Worm (Caenorhabditis elegans) whole organism, L1 larva: ENCODE data around the gene F38B7.10.
A peak's percentile ranks its signal among the peaks of the same experiment; 100 is the strongest.

ENCODE experiments used
- C16A3.4 ChIP-seq: fragments of 150-350 bp; optimal IDR thresholded peaks from 2 replicates; lab custom pipeline; 2014; ENCODE audit warnings: missing biosample characterization, missing genetic modification characterization
- C34B4.2 ChIP-seq: sonication (generic microtip); optimal IDR thresholded peaks from 2 replicates; lab custom pipeline; 2017; ENCODE audit warnings: mild to moderate bottlenecking, missing genetic modification characterization, missing compliant biosample characterization
- alr-1 ChIP-seq: fragments of 200-800 bp; sonication (Bioruptor generic); optimal IDR thresholded peaks from 2 replicates; lab custom pipeline; 2018; ENCODE audit warnings: borderline replicate concordance, mild to moderate bottlenecking, missing genetic modification characterization, missing compliant biosample characterization
- blmp-1 ChIP-seq: fragments of 150-350 bp; optimal IDR thresholded peaks from 2 replicates; lab custom pipeline; 2014; ENCODE audit warnings: missing biosample characterization, missing genetic modification characterization
- ceh-63 ChIP-seq: fragments of 200-800 bp; sonication (Bioruptor generic); optimal IDR thresholded peaks from 2 replicates; lab custom pipeline; 2018; ENCODE audit warnings: mild to moderate bottlenecking, missing genetic modification characterization, missing compliant biosample characterization
- ceh-8 ChIP-seq: fragments of 200-800 bp; sonication (Bioruptor generic); optimal IDR thresholded peaks from 2 replicates; lab custom pipeline; 2018; ENCODE audit warnings: mild to moderate bottlenecking, missing genetic modification characterization, moderate library complexity, missing compliant biosample characterization
- ceh-90 ChIP-seq: sonication (generic microtip); optimal IDR thresholded peaks from 2 replicates; lab custom pipeline; 2016; ENCODE audit warnings: missing genetic modification characterization, missing compliant biosample characterization
- ces-1 ChIP-seq: fragments of 150-350 bp; optimal IDR thresholded peaks from 2 replicates; lab custom pipeline; 2014; ENCODE audit warnings: missing biosample characterization, missing genetic modification reagents, missing genetic modification characterization
- efl-1 ChIP-seq, 4 experiments: fragments of 150-350 bp; optimal IDR thresholded peaks in 3 of 4; peaks in 1 of 4; 1 replicate in 1 of 4; 2 replicates in 3 of 4; lab custom pipeline; 2014; ENCODE audit warnings: missing biosample characterization in 2 of 4, missing genetic modification characterization in 2 of 4, missing genetic modification reagents in 2 of 4
- efl-3 ChIP-seq: fragments of 200-800 bp; sonication (Bioruptor generic); optimal IDR thresholded peaks from 2 replicates; lab custom pipeline; 2018; ENCODE audit warnings: mild to moderate bottlenecking, missing genetic modification characterization, missing compliant biosample characterization
- egl-13 ChIP-seq: sonication (generic microtip); optimal IDR thresholded peaks from 2 replicates; lab custom pipeline; 2016; ENCODE audit warnings: missing genotype, missing genetic modification reagents, missing genetic modification characterization, missing compliant biosample characterization
- egl-27 ChIP-seq, 2 experiments: fragments of 150-350 bp in 1 of 2; sonication (generic microtip); optimal IDR thresholded peaks; 3 replicates each; lab custom pipeline; 2017 to 2018; ENCODE audit warnings: missing biosample characterization in 2 of 2, missing genetic modification characterization in 2 of 2, missing genetic modification reagents in 2 of 2
- elt-2 ChIP-seq: sonication (generic microtip); optimal IDR thresholded peaks from 2 replicates; lab custom pipeline; 2016; ENCODE audit warnings: missing genetic modification characterization, mild to moderate bottlenecking, inconsistent platforms, missing compliant biosample characterization, missing genetic modification reagents
- elt-3 ChIP-seq, 6 experiments: fragments of 150-350 bp in 1 of 6; sonication (generic microtip); optimal IDR thresholded peaks; 2 replicates each; lab custom pipeline; 2017 to 2018; ENCODE audit warnings: missing biosample characterization in 6 of 6, missing genetic modification characterization in 6 of 6, inconsistent platforms in 1 of 6
- fkh-10 ChIP-seq: sonication (generic microtip); optimal IDR thresholded peaks from 2 replicates; lab custom pipeline; 2017; ENCODE audit warnings: missing biosample characterization, missing genetic modification reagents, missing genetic modification characterization
- fkh-8 ChIP-seq: sonication (generic microtip); optimal IDR thresholded peaks from 2 replicates; lab custom pipeline; 2016; ENCODE audit warnings: mild to moderate bottlenecking, missing genetic modification characterization, missing compliant biosample characterization
- grh-1 ChIP-seq: fragments of 200-800 bp; sonication (Bioruptor generic); IDR thresholded peaks from 2 replicates; pipeline ENCODE4 v1.3.6; 2022; ENCODE audit warnings: missing genetic modification reagents, missing genetic modification characterization, missing compliant biosample characterization
- hlh-17 ChIP-seq: fragments of 200-800 bp; sonication (Bioruptor generic); optimal IDR thresholded peaks from 2 replicates; lab custom pipeline; 2018; ENCODE audit warnings: missing genetic modification characterization, mild to moderate bottlenecking, missing compliant biosample characterization, moderate library complexity, borderline replicate concordance
- hpl-2 ChIP-seq: fragments of 150-350 bp; optimal IDR thresholded peaks from 2 replicates; lab custom pipeline; 2014; ENCODE audit warnings: missing biosample characterization, missing genetic modification reagents, missing genetic modification characterization
- isw-1 ChIP-seq: fragments of 200-800 bp; sonication (Bioruptor generic); IDR thresholded peaks from 2 replicates; pipeline ENCODE4 v1.3.6; 2022; ENCODE audit warnings: missing genetic modification characterization, missing compliant biosample characterization
- lin-14 ChIP-seq: fragments of 200-800 bp; sonication (Bioruptor generic); optimal IDR thresholded peaks from 2 replicates; lab custom pipeline; 2018; ENCODE audit warnings: mild to moderate bottlenecking, missing genetic modification characterization, moderate library complexity, missing compliant biosample characterization
- lin-35 ChIP-seq, 2 experiments: fragments of 150-350 bp; optimal IDR thresholded peaks; 2 replicates each; lab custom pipeline; 2014; ENCODE audit warnings: missing biosample characterization in 2 of 2, missing genetic modification characterization in 2 of 2, missing genetic modification reagents in 2 of 2
- lsy-2 ChIP-seq, 2 experiments: fragments of 150-350 bp; optimal IDR thresholded peaks; 2 replicates each; lab custom pipeline; 2014; ENCODE audit warnings: missing biosample characterization in 2 of 2, missing genetic modification characterization in 2 of 2
- mab-9 ChIP-seq: fragments of 200-800 bp; sonication (Bioruptor generic); IDR thresholded peaks from 2 replicates; pipeline ENCODE4 v1.3.6; 2022; ENCODE audit warnings: missing genetic modification reagents, missing genetic modification characterization, missing compliant biosample characterization
- mdl-1 ChIP-seq, 2 experiments: fragments of 150-350 bp; optimal IDR thresholded peaks; 2 replicates each; lab custom pipeline; 2014 to 2017; ENCODE audit warnings: missing biosample characterization in 2 of 2, missing genetic modification characterization in 2 of 2, inconsistent platforms in 1 of 2
- mef-2 ChIP-seq: fragments of 150-350 bp; optimal IDR thresholded peaks from 2 replicates; lab custom pipeline; 2014; ENCODE audit warnings: missing biosample characterization, missing genetic modification characterization
- mep-1 ChIP-seq: fragments of 150-350 bp; optimal IDR thresholded peaks from 2 replicates; lab custom pipeline; 2014; ENCODE audit warnings: missing biosample characterization, missing genetic modification characterization
- nhr-12 ChIP-seq: sonication (generic microtip); optimal IDR thresholded peaks from 2 replicates; lab custom pipeline; 2017; ENCODE audit warnings: missing biosample characterization, missing genetic modification characterization
- nhr-20 ChIP-seq: sonication (generic microtip); optimal IDR thresholded peaks from 2 replicates; lab custom pipeline; 2016; ENCODE audit warnings: mild to moderate bottlenecking, missing genetic modification characterization, missing compliant biosample characterization
- nhr-237 ChIP-seq: fragments of 150-350 bp; optimal IDR thresholded peaks from 2 replicates; lab custom pipeline; 2014; ENCODE audit warnings: missing biosample characterization, missing genetic modification characterization
- nhr-28 ChIP-seq: fragments of 150-350 bp; optimal IDR thresholded peaks from 2 replicates; lab custom pipeline; 2014; ENCODE audit warnings: missing biosample characterization, missing genetic modification characterization
- nhr-47 ChIP-seq: sonication (generic microtip); optimal IDR thresholded peaks from 2 replicates; lab custom pipeline; 2016; ENCODE audit warnings: mild to moderate bottlenecking, missing genetic modification characterization, moderate library complexity, missing compliant biosample characterization
- nhr-84 ChIP-seq: sonication (generic microtip); optimal IDR thresholded peaks from 2 replicates; lab custom pipeline; 2017; ENCODE audit warnings: missing biosample characterization, missing genetic modification characterization
- nhr-85 ChIP-seq: sonication (generic microtip); peaks from one replicate; lab custom pipeline; 2016; ENCODE audit warnings: missing genetic modification characterization, inconsistent platforms, missing compliant biosample characterization
- nhr-90 ChIP-seq: sonication (generic microtip); optimal IDR thresholded peaks from 2 replicates; lab custom pipeline; 2016; ENCODE audit warnings: mild to moderate bottlenecking, missing genetic modification characterization, missing compliant biosample characterization; ENCODE audit not compliant: poor library complexity
- rnt-1 ChIP-seq: sonication (generic microtip); optimal IDR thresholded peaks from 2 replicates; lab custom pipeline; 2016; ENCODE audit warnings: mild to moderate bottlenecking, missing genetic modification characterization, moderate library complexity, missing compliant biosample characterization
- skn-1 ChIP-seq: fragments of 150-350 bp; optimal IDR thresholded peaks from 2 replicates; lab custom pipeline; 2014; ENCODE audit warnings: missing biosample characterization, missing genetic modification characterization
- snpc-4 ChIP-seq: fragments of 150-350 bp; optimal IDR thresholded peaks from 2 replicates; lab custom pipeline; 2014; ENCODE audit warnings: missing biosample characterization, missing genetic modification characterization
- snu-23 ChIP-seq: sonication (generic microtip); optimal IDR thresholded peaks from 2 replicates; lab custom pipeline; 2016; ENCODE audit warnings: missing genetic modification characterization, missing compliant biosample characterization
- sox-4 ChIP-seq: sonication (generic microtip); optimal IDR thresholded peaks from 2 replicates; lab custom pipeline; 2016; ENCODE audit warnings: missing genetic modification characterization, missing compliant biosample characterization
- sup-37 ChIP-seq: fragments of 200-800 bp; sonication (Bioruptor generic); optimal IDR thresholded peaks from 2 replicates; lab custom pipeline; 2018; ENCODE audit warnings: mild to moderate bottlenecking, missing genetic modification characterization, missing compliant biosample characterization
- tbx-2 ChIP-seq: sonication (generic microtip); optimal IDR thresholded peaks from 2 replicates; lab custom pipeline; 2016; ENCODE audit warnings: missing genetic modification characterization, missing compliant biosample characterization
- unc-62 ChIP-seq: fragments of 150-350 bp; optimal IDR thresholded peaks from 2 replicates; lab custom pipeline; 2014; ENCODE audit warnings: missing biosample characterization, missing genetic modification reagents, missing genetic modification characterization
- unc-86 ChIP-seq: sonication (generic microtip); optimal IDR thresholded peaks from 2 replicates; lab custom pipeline; 2016; ENCODE audit warnings: missing genetic modification characterization, missing compliant biosample characterization
- xbp-1 ChIP-seq: sonication (generic microtip); optimal IDR thresholded peaks from 2 replicates; lab custom pipeline; 2016; ENCODE audit warnings: missing genetic modification characterization, missing compliant biosample characterization
- zip-4 ChIP-seq: fragments of 200-800 bp; sonication (Bioruptor generic); optimal IDR thresholded peaks from 2 replicates; lab custom pipeline; 2018; ENCODE audit warnings: mild to moderate bottlenecking, missing genetic modification characterization, moderate library complexity, missing compliant biosample characterization
- ztf-11 ChIP-seq, 2 experiments: sonication (generic microtip); optimal IDR thresholded peaks; 2 replicates each; lab custom pipeline; 2016 to 2017; ENCODE audit warnings: missing genetic modification characterization in 2 of 2, missing biosample characterization in 1 of 2, missing compliant biosample characterization in 1 of 2

Gene F38B7.10

ce11 chrV:11533365-11533949 is 11.9 kb upstream of the F38B7.10 start:
- TF ChIP-seq xbp-1 (tag; lab: Kevin White, UChicago): no peak
- no peak for TF ChIP-seq fkh-10 (GFP tag; lab: Kevin White, UChicago)
- peak; percentile 17 for TF ChIP-seq ceh-63 (GFP tag; lab: Kevin White, UChicago)

- TF ChIP-seq tbx-2 (tag; lab: Kevin White, UChicago) (no peak), elt-3 (tag; optimal IDR thresholded peaks at IDR 0.05; lab: Kevin White, UChicago) (peak in 5 of 6 experiments; percentile 64 to 90 (median 68)), snpc-4 (no peak), ceh-90 (tag; lab: Kevin White, UChicago) (no peak), mdl-1 (tag; optimal IDR thresholded peaks at IDR 0.05; lab: Kevin White, UChicago) (peak in 1 of 2 experiments; percentile 60), nhr-28 (tag; lab: Kevin White, UChicago) (no peak), ceh-8 (GFP tag; lab: Kevin White, UChicago) (no peak), rnt-1 (peak; percentile 48), blmp-1 (tag; lab: Kevin White, UChicago) (peak; percentile 99), zip-4 (no peak), hpl-2 (GFP tag; lab: Kevin White, UChicago) (peak; percentile 21), grh-1 (peak; percentile 10; the same call in 1 of the 2 replicates), egl-27 (tag; optimal IDR thresholded peaks at IDR 0.05; lab: Kevin White, UChicago) (no peak), mef-2 (no peak), ces-1 (no peak), sox-4 (tag; lab: Kevin White, UChicago) (no peak), fkh-10 (GFP tag; lab: Kevin White, UChicago) (no peak), nhr-47 (no peak), nhr-237 (tag; lab: Kevin White, UChicago) (no peak), isw-1 (GFP tag; lab: Robert Waterston, UW) (no peak), mab-9 (GFP tag; lab: Robert Waterston, UW) (no peak), hlh-17 (GFP tag; lab: Kevin White, UChicago) (no peak), egl-13 (tag; lab: Kevin White, UChicago) (no peak), fkh-8 (tag; lab: Kevin White, UChicago) (no peak), efl-1 (optimal IDR thresholded peaks at IDR 0.05; lab: Kevin White, UChicago) (no peak), efl-1 (GFP tag; optimal IDR thresholded peaks at IDR 0.05 in 1 of 2; lab: Kevin White, UChicago) (peak in 1 of 2 experiments; percentile 78), nhr-90 (peak; percentile 51), unc-62 (no peak), nhr-85 (tag; lab: Kevin White, UChicago) (peak; percentile 81), efl-3 (GFP tag; lab: Kevin White, UChicago) (no peak), lsy-2 (tag; optimal IDR thresholded peaks at IDR 0.05; lab: Kevin White, UChicago) (peak in 1 of 2 experiments; percentile 43), mep-1 (tag; lab: Kevin White, UChicago) (peak; percentile 11), nhr-84 (tag; lab: Kevin White, UChicago) (no peak), C34B4.2 (tag; lab: Kevin White, UChicago) (no peak), lin-35 (GFP tag; optimal IDR thresholded peaks at IDR 0.05; lab: Kevin White, UChicago) (peak in 1 of 2 experiments; percentile 71), ceh-63 (GFP tag; lab: Kevin White, UChicago) (no peak), ztf-11 (tag; optimal IDR thresholded peaks at IDR 0.05; lab: Kevin White, UChicago) (no peak), skn-1 (tag; lab: Kevin White, UChicago) (no peak), lin-14 (GFP tag; lab: Kevin White, UChicago) (peak; percentile 72), nhr-20 (tag; lab: Kevin White, UChicago) (peak; percentile 76), sup-37 (GFP tag; lab: Kevin White, UChicago) (no peak), snu-23 (GFP tag; lab: Kevin White, UChicago) (peak; percentile 37), elt-2 (tag; lab: Kevin White, UChicago) (peak; percentile 87), nhr-12 (tag; lab: Kevin White, UChicago) (no peak), xbp-1 (tag; lab: Kevin White, UChicago) (no peak), C16A3.4 (tag; lab: Kevin White, UChicago) (peak; percentile 13), alr-1 (no peak), unc-86 (tag; lab: Kevin White, UChicago) (no peak)
These were observed 10.7 kb upstream of the F38B7.10 start for ce11 chrV:11534495-11535189.
